Fruit fly (Drosophila melanogaster): Measurements from ENCODE around the gene CG9917.

The CG9917 gene

dm6 chrX:16332615-16333288 lies 9.7 kb upstream of the CG9917 start (continued):
- TF ChIP-seq crol (GFP tag; IDR thresholded peaks at IDR 0.05), result peak; percentile 49; the same call in 1 of the 2 replicates
- TF ChIP-seq grau (tag; optimal IDR thresholded peaks at IDR 0.05), result peak; percentile 96
- TF ChIP-seq tgo (GFP tag; IDR thresholded peaks at IDR 0.05), result peak; percentile 92
- TF ChIP-seq sob (GFP tag; IDR thresholded peaks at IDR 0.05), result peak; percentile 89
- peak; percentile 98 for TF ChIP-seq Oli (tag; optimal IDR thresholded peaks at IDR 0.05)
- TF ChIP-seq CG7786 (GFP tag; optimal IDR thresholded peaks at IDR 0.05), result peak; percentile 96
- TF ChIP-seq HmgD (GFP tag; optimal IDR thresholded peaks at IDR 0.05), result peak; percentile 88
- peak; percentile 89 for TF ChIP-seq ken (GFP tag; IDR thresholded peaks at IDR 0.05)
- no peak for TF ChIP-seq unc-4 (GFP tag; IDR thresholded peaks at IDR 0.05; ENCODE audit: partially characterized antibody)
- peak; percentile 64 for TF ChIP-seq CG10321 (GFP tag; IDR thresholded peaks at IDR 0.05)
- TF ChIP-seq pfk (GFP tag; optimal IDR thresholded peaks at IDR 0.05), result peak; percentile 63
- TF ChIP-seq Fer3 (tag; optimal IDR thresholded peaks at IDR 0.05), result peak; percentile 96
- peak; percentile 90 for TF ChIP-seq CG2875 (GFP tag; optimal IDR thresholded peaks at IDR 0.05)
- peak; percentile 96 for TF ChIP-seq CG30403 (GFP tag; optimal IDR thresholded peaks at IDR 0.05)
- peak; percentile 98 for TF ChIP-seq CG11696 (GFP tag; IDR thresholded peaks at IDR 0.05)
- peak; percentile 92 for TF ChIP-seq CG14441 (GFP tag; IDR thresholded peaks at IDR 0.05)
- TF ChIP-seq CG6765 (GFP tag; optimal IDR thresholded peaks at IDR 0.05), result peak; percentile 94
- TF ChIP-seq lab (GFP tag; optimal IDR thresholded peaks at IDR 0.05), result peak; percentile 97
- TF ChIP-seq br (optimal IDR thresholded peaks at IDR 0.05), result no peak
- TF ChIP-seq sc (optimal IDR thresholded peaks at IDR 0.05), result no peak
- TF ChIP-seq sc (GFP tag; optimal IDR thresholded peaks at IDR 0.05), result peak; percentile 92
- TF ChIP-seq TFAM (GFP tag; optimal IDR thresholded peaks at IDR 0.05), result peak; percentile 75
- TF ChIP-seq CG17802 (tag; optimal IDR thresholded peaks at IDR 0.05), result peak; percentile 81
- TF ChIP-seq CG15601 (tag; optimal IDR thresholded peaks at IDR 0.05), result peak; percentile 95
- peak; percentile 86 for TF ChIP-seq Nf-YA (GFP tag; IDR thresholded peaks at IDR 0.05)
- peak; percentile 89 for TF ChIP-seq CG10274 (GFP tag; optimal IDR thresholded peaks at IDR 0.05)
- TF ChIP-seq CG7271 (tag; optimal IDR thresholded peaks at IDR 0.05), result peak; percentile 75
- peak; percentile 73 for TF ChIP-seq ap (GFP tag; IDR thresholded peaks at IDR 0.05)
- peak; percentile 95 for TF ChIP-seq CG17359 (tag; optimal IDR thresholded peaks at IDR 0.05)
- TF ChIP-seq zen (tag; optimal IDR thresholded peaks at IDR 0.05), result peak; percentile 94
- peak; percentile 80 for TF ChIP-seq Ets97D (GFP tag; optimal IDR thresholded peaks at IDR 0.05)
- peak; percentile 91 for TF ChIP-seq YL-1 (GFP tag; optimal IDR thresholded peaks at IDR 0.05)
- TF ChIP-seq kni (GFP tag; optimal IDR thresholded peaks at IDR 0.05), result peak; percentile 94
- TF ChIP-seq ci (GFP tag; IDR thresholded peaks at IDR 0.05), result peak; percentile 88
- peak; percentile 90 for TF ChIP-seq CG32532 (GFP tag; IDR thresholded peaks at IDR 0.05)
- peak; percentile 95 for TF ChIP-seq run (tag; optimal IDR thresholded peaks at IDR 0.05)
- TF ChIP-seq CG15514 (GFP tag; optimal IDR thresholded peaks at IDR 0.05), result peak; percentile 89
- peak; percentile 88 to 96 for TF ChIP-seq Pdp1 (GFP tag; optimal IDR thresholded peaks at IDR 0.05)
- TF ChIP-seq Rx (GFP tag; IDR thresholded peaks at IDR 0.05), result peak; percentile 85
- TF ChIP-seq tup (GFP tag; optimal IDR thresholded peaks at IDR 0.05), result peak; percentile 84
- TF ChIP-seq CG12769 (tag; optimal IDR thresholded peaks at IDR 0.05), result peak; percentile 93
- TF ChIP-seq Trl (optimal IDR thresholded peaks at IDR 0.05), result peak; percentile 71 to 84
- peak; percentile 95 for TF ChIP-seq Trl (GFP tag; optimal IDR thresholded peaks at IDR 0.05)
- peak; percentile 85 for TF ChIP-seq ab (GFP tag; optimal IDR thresholded peaks at IDR 0.05)
- peak; percentile 95 for TF ChIP-seq tio (GFP tag; optimal IDR thresholded peaks at IDR 0.05)
- peak; percentile 92 for TF ChIP-seq CG1647 (GFP tag; optimal IDR thresholded peaks at IDR 0.05)
- peak; percentile 98 for TF ChIP-seq CG3163 (GFP tag; optimal IDR thresholded peaks at IDR 0.05)
- TF ChIP-seq Nf-YB (GFP tag; optimal IDR thresholded peaks at IDR 0.05), result peak; percentile 86
- TF ChIP-seq CG1792 (GFP tag; optimal IDR thresholded peaks at IDR 0.05), result peak; percentile 92
- peak; percentile 97 for TF ChIP-seq CG18619 (GFP tag; optimal IDR thresholded peaks at IDR 0.05)
